Fruit fly (Drosophila melanogaster) whole organism, adult: ENCODE data around the gene raptor.

Experiments
- CG11617 ChIP-seq: fragments of 200-800 bp; sonication (Bioruptor generic); optimal IDR thresholded peaks from 2 replicates; lab custom pipeline; 2017; ENCODE audit warnings: mild to moderate bottlenecking, missing biosample characterization, missing genetic modification reagents, missing genetic modification characterization
- CG12768 ChIP-seq: fragments of 200-800 bp; sonication (Bioruptor generic); optimal IDR thresholded peaks from 2 replicates; lab custom pipeline; 2017; ENCODE audit warnings: missing biosample characterization, missing genetic modification characterization, mild to moderate bottlenecking, moderate library complexity, missing genetic modification reagents
- CG14711 ChIP-seq: fragments of 200-800 bp; sonication (Bioruptor generic); optimal IDR thresholded peaks from 2 replicates; lab custom pipeline; 2018; ENCODE audit warnings: missing biosample characterization, mild to moderate bottlenecking, missing genetic modification characterization, moderate library complexity
- CG1620 ChIP-seq: fragments of 200-800 bp; sonication (Bioruptor generic); optimal IDR thresholded peaks from 2 replicates; lab custom pipeline; 2016; ENCODE audit warnings: missing biosample characterization, missing genetic modification characterization
- CG33017 ChIP-seq: fragments of 200-800 bp; sonication (Bioruptor generic); optimal IDR thresholded peaks from 2 replicates; lab custom pipeline; 2018; ENCODE audit warnings: missing biosample characterization, mild to moderate bottlenecking, missing genetic modification characterization, moderate library complexity
- CG5204 ChIP-seq: fragments of 200-800 bp; sonication (Bioruptor generic); optimal IDR thresholded peaks from 2 replicates; lab custom pipeline; 2016; ENCODE audit warnings: missing biosample characterization, missing genetic modification characterization
- CG7045 ChIP-seq: fragments of 200-800 bp; sonication (Bioruptor generic); optimal IDR thresholded peaks from 2 replicates; lab custom pipeline; 2017; ENCODE audit warnings: missing biosample characterization, mild to moderate bottlenecking, missing genetic modification characterization
- CG7101 ChIP-seq: fragments of 200-800 bp; sonication (Bioruptor generic); optimal IDR thresholded peaks from 2 replicates; lab custom pipeline; 2018; ENCODE audit warnings: missing biosample characterization, mild to moderate bottlenecking, missing genetic modification characterization, moderate library complexity
- Clk ChIP-seq: fragments of 200-800 bp; sonication (Bioruptor generic); optimal IDR thresholded peaks from 2 replicates; lab custom pipeline; 2017; ENCODE audit warnings: missing biosample characterization, missing genetic modification characterization
- Crg-1 ChIP-seq: fragments of 200-800 bp; sonication (Bioruptor generic); optimal IDR thresholded peaks from 2 replicates; lab custom pipeline; 2016; ENCODE audit warnings: missing biosample characterization, missing genetic modification characterization
- Hr96 ChIP-seq: fragments of 200-800 bp; sonication (Bioruptor generic); optimal IDR thresholded peaks from 2 replicates; lab custom pipeline; 2016; ENCODE audit warnings: missing biosample characterization, missing genetic modification characterization
- Mnt ChIP-seq: fragments of 200-800 bp; sonication (Bioruptor generic); optimal IDR thresholded peaks from 2 replicates; lab custom pipeline; 2016; ENCODE audit warnings: missing biosample characterization, mild to moderate bottlenecking, missing genetic modification characterization
- bab1 ChIP-seq: fragments of 200-800 bp; sonication (Bioruptor generic); optimal IDR thresholded peaks from 3 replicates; lab custom pipeline; 2019; ENCODE audit warnings: missing biosample characterization, mild to moderate bottlenecking, missing genetic modification characterization, moderate library complexity
- cic ChIP-seq: fragments of 200-800 bp; sonication (Bioruptor generic); optimal IDR thresholded peaks from 2 replicates; lab custom pipeline; 2017; ENCODE audit warnings: missing biosample characterization, mild to moderate bottlenecking, missing genetic modification characterization, moderate library complexity
- cnc ChIP-seq, 2 experiments: fragments of >200 bp; optimal IDR thresholded peaks; 2 replicates each; lab custom pipeline; 2017
- kay ChIP-seq: fragments of 200-800 bp; sonication (Bioruptor generic); peaks from one replicate; lab custom pipeline; 2016; ENCODE audit warnings: missing biosample characterization, missing genetic modification characterization, borderline replicate concordance
- ovo ChIP-seq: fragments of 200-800 bp; sonication (Bioruptor generic); optimal IDR thresholded peaks from 2 replicates; lab custom pipeline; 2016; ENCODE audit warnings: missing biosample characterization, missing genetic modification characterization
- pad ChIP-seq: fragments of 200-800 bp; sonication (Bioruptor generic); optimal IDR thresholded peaks from 3 replicates; lab custom pipeline; 2017; ENCODE audit warnings: missing biosample characterization, missing genetic modification characterization, mild to moderate bottlenecking, moderate library complexity, missing genetic modification reagents
- tj ChIP-seq: fragments of 200-800 bp; sonication (Bioruptor generic); optimal IDR thresholded peaks from 3 replicates; lab custom pipeline; 2017; ENCODE audit warnings: missing biosample characterization, mild to moderate bottlenecking, missing genetic modification characterization, moderate library complexity
- toe ChIP-seq: fragments of 200-800 bp; sonication (Bioruptor generic); optimal IDR thresholded peaks from 2 replicates; lab custom pipeline; 2016; ENCODE audit warnings: missing biosample characterization, missing genetic modification characterization

Gene raptor

DNA sequence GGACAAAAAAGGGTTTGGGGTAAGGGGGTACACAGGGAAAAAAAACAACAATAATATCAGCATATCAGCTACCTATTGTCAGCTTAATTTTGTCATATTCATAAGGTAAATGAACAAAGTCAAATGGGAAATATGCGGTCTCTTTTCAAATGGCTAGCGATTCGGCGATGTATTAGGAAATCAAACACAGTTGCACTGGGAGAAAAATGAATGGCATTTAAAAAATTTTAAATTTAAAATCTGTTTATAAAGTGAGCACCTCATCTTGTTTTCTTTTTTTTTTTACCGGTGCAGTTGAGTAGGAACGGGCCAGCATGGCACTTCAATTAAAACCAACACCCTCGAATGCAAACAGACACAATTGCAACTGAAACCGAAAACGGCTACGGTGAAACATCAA is 36.0 kb downstream of the raptor start:
- no peak for TF ChIP-seq cnc (optimal IDR thresholded peaks at IDR 0.05; lab: Kevin White, UChicago)

DNA sequence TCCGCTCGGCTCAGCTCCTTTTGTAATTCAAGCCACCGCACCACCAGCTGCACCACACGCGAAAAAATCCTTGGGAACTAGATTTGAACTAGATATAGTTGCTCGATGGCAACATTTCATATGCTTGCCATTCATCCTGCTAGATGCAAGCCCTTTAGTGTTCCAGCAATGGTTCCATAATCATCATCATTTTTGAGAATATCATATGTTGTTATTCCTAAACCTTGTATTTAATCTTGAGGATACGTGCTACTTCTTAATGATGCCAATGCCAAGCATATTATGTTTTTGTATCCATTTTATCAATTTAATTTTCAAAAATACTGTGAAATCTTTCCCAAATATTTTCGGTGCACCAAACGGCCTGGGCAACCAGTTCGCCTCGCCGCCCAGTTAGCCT is 37.1 kb downstream of the raptor start:
- TF ChIP-seq CG5204 (GFP tag; lab: Kevin White, UChicago) = no peak
- no peak for TF ChIP-seq CG1620
- no peak for TF ChIP-seq CG7045
- no peak for TF ChIP-seq Crg-1
- TF ChIP-seq CG11617 (GFP tag; lab: Kevin White, UChicago) = no peak
- TF ChIP-seq Clk (GFP tag; lab: Kevin White, UChicago) = no peak
- no peak for TF ChIP-seq CG14711 (tag; lab: Kevin White, UChicago)
- TF ChIP-seq bab1 (GFP tag; lab: Kevin White, UChicago) = no peak
- no peak for TF ChIP-seq ovo (GFP tag; lab: Kevin White, UChicago)
- TF ChIP-seq tj (GFP tag; lab: Kevin White, UChicago) = no peak
- TF ChIP-seq cnc (optimal IDR thresholded peaks at IDR 0.05; lab: Kevin White, UChicago) = no peak
- TF ChIP-seq CG12768 (GFP tag; lab: Kevin White, UChicago) = no peak
- TF ChIP-seq CG7101 (tag; lab: Kevin White, UChicago) = no peak
- TF ChIP-seq toe = no peak
- TF ChIP-seq kay (GFP tag; lab: Kevin White, UChicago) = no peak
- TF ChIP-seq pad (GFP tag; lab: Kevin White, UChicago) = no peak
- no peak for TF ChIP-seq Hr96

DNA sequence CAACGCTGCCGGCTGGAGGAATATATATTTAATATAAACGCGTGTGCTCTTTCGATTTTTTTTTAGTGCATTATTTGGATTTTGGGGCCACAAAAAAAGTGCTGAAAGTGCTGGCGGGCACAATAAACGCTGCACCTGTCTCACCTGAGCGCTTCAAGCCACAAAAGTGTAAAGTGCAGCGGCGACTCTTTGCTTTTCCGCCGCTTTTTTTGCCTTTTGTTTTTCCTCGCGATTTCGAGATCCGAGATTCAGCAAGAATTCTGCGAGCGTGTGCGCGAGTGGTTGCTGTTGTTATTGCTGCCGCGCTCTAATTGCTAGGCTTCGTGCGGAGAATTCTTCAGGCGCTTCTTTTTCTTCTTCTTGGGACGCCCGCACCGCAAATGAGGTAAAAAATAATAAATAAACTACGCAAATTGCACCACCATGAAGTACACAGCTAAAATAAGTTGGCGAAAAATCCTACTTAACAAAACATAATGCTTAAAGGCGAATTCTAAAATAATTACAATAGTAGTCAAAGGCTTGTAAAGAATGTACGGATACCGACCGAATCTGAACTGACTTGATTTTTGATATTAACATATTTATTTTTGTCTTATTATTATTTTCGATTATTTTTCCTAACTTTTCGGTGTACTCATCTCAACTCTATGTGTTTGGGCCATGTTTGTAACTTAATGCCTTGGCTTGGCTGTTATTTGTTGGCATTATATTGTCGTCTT is 38.9 kb downstream of the raptor start:
- TF ChIP-seq Hr96 (no peak), tj (GFP tag; lab: Kevin White, UChicago) (peak; percentile 100), ovo (GFP tag; lab: Kevin White, UChicago) (no peak)

DNA sequence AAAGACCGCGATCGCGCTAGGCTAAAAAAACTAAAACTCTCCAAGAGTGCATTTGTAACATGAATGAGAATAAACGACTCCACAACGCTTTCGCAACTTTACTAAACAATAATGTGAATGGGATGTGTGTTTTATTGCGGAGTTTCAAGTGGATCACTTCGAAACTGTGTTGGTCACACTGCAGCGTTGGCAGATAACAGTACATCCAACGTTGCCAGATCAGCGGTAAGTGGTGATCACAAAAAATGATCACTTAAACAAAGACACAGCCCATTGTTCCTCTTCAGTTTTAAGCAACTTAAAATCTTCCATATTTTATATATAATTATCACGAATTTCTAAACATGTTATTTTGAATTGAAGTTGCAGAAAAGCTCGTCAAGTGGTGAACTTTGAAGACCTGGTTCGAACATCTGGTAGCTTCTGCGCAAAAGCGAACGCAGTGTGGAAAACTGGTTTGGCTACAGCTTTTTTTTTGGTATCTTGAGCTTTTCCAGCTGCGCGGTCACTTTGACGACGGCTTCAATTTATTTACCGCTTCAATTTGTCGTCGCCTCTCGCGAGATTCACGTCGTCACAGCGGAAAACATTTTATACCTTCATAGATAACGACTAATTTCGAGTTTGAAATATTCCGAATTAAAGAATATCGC is 39.6 kb downstream of the raptor start, which contains the start of gene CG5921:
TSS of gene CG5921 (plus strand) at position 547 of the 653 bp plus-strand sequence.
- no peak for TF ChIP-seq tj (GFP tag; lab: Kevin White, UChicago)
- no peak for TF ChIP-seq kay (GFP tag; lab: Kevin White, UChicago)
- TF ChIP-seq bab1 (GFP tag; lab: Kevin White, UChicago) = peak; percentile 23
- TF ChIP-seq CG12768 (GFP tag; lab: Kevin White, UChicago) = no peak

dm6 chrX:6039431-6040016 is 50.5 kb downstream of the raptor start, which contains the start of gene CG5937:
TSS of gene CG5937 (plus strand) at chrX:6040005.
- TF ChIP-seq CG5204 (GFP tag; lab: Kevin White, UChicago) (no peak), pad (GFP tag; lab: Kevin White, UChicago) (peak; percentile 7), CG11617 (GFP tag; lab: Kevin White, UChicago) (peak; percentile 13), CG14711 (tag; lab: Kevin White, UChicago) (no peak), bab1 (GFP tag; lab: Kevin White, UChicago) (no peak), kay (GFP tag; lab: Kevin White, UChicago) (no peak), ovo (GFP tag; lab: Kevin White, UChicago) (no peak), cnc (optimal IDR thresholded peaks at IDR 0.05; lab: Kevin White, UChicago) (no peak), toe (no peak), Clk (GFP tag; lab: Kevin White, UChicago) (no peak), Crg-1 (no peak), CG12768 (GFP tag; lab: Kevin White, UChicago) (no peak), Mnt (no peak), CG7101 (tag; lab: Kevin White, UChicago) (no peak), CG33017 (tag; lab: Kevin White, UChicago) (no peak), CG7045 (peak; percentile 20), cic (GFP tag; lab: Kevin White, UChicago) (no peak), Hr96 (no peak), tj (GFP tag; lab: Kevin White, UChicago) (no peak)

DNA sequence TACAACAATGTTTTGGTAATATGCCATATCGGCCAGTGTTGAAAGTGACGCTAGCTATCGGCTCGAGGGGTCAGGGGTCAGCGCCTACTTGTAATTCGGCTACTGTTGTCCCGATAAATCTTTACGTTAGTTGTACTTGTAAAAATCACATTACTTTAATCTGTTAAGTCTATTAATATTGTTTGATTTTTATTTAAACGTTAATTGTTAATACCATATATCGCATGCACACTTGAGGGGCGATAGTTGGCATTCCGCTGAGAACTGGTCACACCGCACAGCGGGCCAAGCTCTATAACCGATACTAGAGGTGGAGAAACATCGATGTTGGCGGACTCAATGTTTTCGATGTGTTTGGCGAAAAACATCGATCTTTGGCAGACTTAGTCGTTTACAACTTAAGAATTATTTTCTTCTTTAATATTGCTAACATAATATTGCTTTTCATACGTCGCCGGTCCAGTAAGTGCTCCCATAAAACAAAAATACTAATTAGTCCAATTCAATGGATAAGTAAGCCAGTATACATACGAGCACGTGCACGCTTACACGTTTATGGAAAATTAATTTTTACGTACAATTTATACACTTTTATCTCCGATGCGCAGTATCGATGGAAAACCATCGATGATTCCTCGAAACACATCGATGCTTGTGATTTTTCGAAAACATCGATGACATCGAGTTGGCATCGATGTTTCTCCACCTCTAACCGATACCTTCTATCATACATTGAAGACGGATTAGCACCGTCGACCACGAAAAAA is 52.6 kb downstream of the raptor start, which contains the start of the genes rux and MCTS1:
TSS of gene rux (minus strand) at position 621 of the 767 bp plus-strand sequence.
TSS of gene MCTS1 (plus strand) at position 713 of the 767 bp plus-strand sequence.
- peak; percentile 58 for TF ChIP-seq toe
- TF ChIP-seq CG12768 (GFP tag; lab: Kevin White, UChicago) = peak; percentile 16
- no peak for TF ChIP-seq Clk (GFP tag; lab: Kevin White, UChicago)
- peak; percentile 55 for TF ChIP-seq CG7101 (tag; lab: Kevin White, UChicago)
- no peak for TF ChIP-seq CG7045
- TF ChIP-seq CG33017 (tag; lab: Kevin White, UChicago) = no peak
- TF ChIP-seq Mnt = peak; percentile 53
- peak; percentile 28 for TF ChIP-seq CG5204 (GFP tag; lab: Kevin White, UChicago)
- TF ChIP-seq CG1620 = peak; percentile 53
- TF ChIP-seq pad (GFP tag; lab: Kevin White, UChicago) = peak; percentile 40
- TF ChIP-seq kay (GFP tag; lab: Kevin White, UChicago) = peak; percentile 7
- peak; percentile 27 for TF ChIP-seq CG11617 (GFP tag; lab: Kevin White, UChicago)
- peak; percentile 48 for TF ChIP-seq Crg-1
- peak; percentile 26 for TF ChIP-seq bab1 (GFP tag; lab: Kevin White, UChicago)
- peak; percentile 59 for TF ChIP-seq Hr96
- no peak for TF ChIP-seq cic (GFP tag; lab: Kevin White, UChicago)
- peak; percentile 3 for TF ChIP-seq tj (GFP tag; lab: Kevin White, UChicago)
- peak; percentile 30 for TF ChIP-seq ovo (GFP tag; lab: Kevin White, UChicago)
- no peak for TF ChIP-seq cnc (optimal IDR thresholded peaks at IDR 0.05; lab: Kevin White, UChicago)
- no peak for TF ChIP-seq CG14711 (tag; lab: Kevin White, UChicago)
